Worm (Caenorhabditis elegans) whole organism, young adult: ENCODE measurements around the gene ari-1.4.

Experiments
- B0019.2 ChIP-seq: fragments of 200-800 bp; sonication (Bioruptor generic); conservative IDR thresholded peaks from 2 replicates; pipeline ENCODE4 v1.3.6; 2022; ENCODE audit warnings: missing genetic modification reagents, missing genetic modification characterization, missing compliant biosample characterization
- B0035.1 ChIP-seq: sonication (generic microtip); optimal IDR thresholded peaks from 2 replicates; lab custom pipeline; 2016; ENCODE audit warnings: missing genetic modification characterization, mild to moderate bottlenecking, missing compliant biosample characterization, missing genotype, missing genetic modification reagents
- B0261.1 ChIP-seq: sonication (generic microtip); optimal IDR thresholded peaks from 2 replicates; lab custom pipeline; 2016; ENCODE audit warnings: mild to moderate bottlenecking, missing genetic modification characterization, moderate library complexity, missing compliant biosample characterization
- C17E4.6 ChIP-seq: fragments of 200-800 bp; sonication (Bioruptor generic); IDR thresholded peaks from 2 replicates; pipeline ENCODE4 v1.3.6; 2022; ENCODE audit warnings: missing genetic modification reagents, missing genetic modification characterization, missing compliant biosample characterization
- F22D6.2 ChIP-seq: sonication (generic microtip); optimal IDR thresholded peaks from 2 replicates; lab custom pipeline; 2016; ENCODE audit warnings: mild to moderate bottlenecking, missing genetic modification characterization, missing compliant biosample characterization
- F23B12.7 ChIP-seq: sonication (generic microtip); optimal IDR thresholded peaks from 2 replicates; lab custom pipeline; 2017; ENCODE audit warnings: missing genetic modification characterization, mild to moderate bottlenecking, missing compliant biosample characterization, antibody characterized with exemption, moderate library complexity; ENCODE audit not compliant: insufficient read depth
- F37B4.10 ChIP-seq: fragments of 200-800 bp; sonication (Bioruptor generic); IDR thresholded peaks from 2 replicates; pipeline ENCODE4 v1.3.6; 2022; ENCODE audit warnings: missing genetic modification characterization, missing compliant biosample characterization
- F52B5.7 ChIP-seq: sonication (generic microtip); optimal IDR thresholded peaks from 2 replicates; lab custom pipeline; 2016; ENCODE audit warnings: mild to moderate bottlenecking, missing genetic modification characterization, missing compliant biosample characterization
- F55B11.4 ChIP-seq: sonication (generic microtip); optimal IDR thresholded peaks from 2 replicates; lab custom pipeline; 2016; ENCODE audit warnings: missing compliant biosample characterization, missing genetic modification characterization, borderline replicate concordance; ENCODE audit not compliant: insufficient read depth
- K12H6.12 ChIP-seq: fragments of 200-800 bp; sonication (Bioruptor generic); optimal IDR thresholded peaks from 2 replicates; lab custom pipeline; 2018; ENCODE audit warnings: mild to moderate bottlenecking, missing genetic modification characterization, missing compliant biosample characterization
- T07F8.4 ChIP-seq: sonication (generic microtip); optimal IDR thresholded peaks from 2 replicates; lab custom pipeline; 2016; ENCODE audit warnings: mild to moderate bottlenecking, missing genetic modification characterization, moderate library complexity, missing compliant biosample characterization
- Y56A3A.18 ChIP-seq: fragments of 200-800 bp; sonication (Bioruptor generic); IDR thresholded peaks from 2 replicates; pipeline ENCODE4 v1.3.6; 2022; ENCODE audit warnings: missing genetic modification reagents, missing genetic modification characterization, missing compliant biosample characterization
- ZK185.1 ChIP-seq: sonication (generic microtip); optimal IDR thresholded peaks from 2 replicates; lab custom pipeline; 2016; ENCODE audit warnings: mild to moderate bottlenecking, missing genetic modification characterization, missing compliant biosample characterization; ENCODE audit not compliant: poor library complexity, severe bottlenecking
- ama-1 ChIP-seq, 3 experiments: fragments of 150-350 bp in 1 of 3; sonication (generic microtip) in 2 of 3; optimal IDR thresholded peaks; 2 replicates each; lab custom pipeline; 2014 to 2018; ENCODE audit warnings: missing biosample characterization in 2 of 3, missing genetic modification characterization in 2 of 3, missing genetic modification reagents in 2 of 3
- atf-7 ChIP-seq: sonication (generic microtip); optimal IDR thresholded peaks from 2 replicates; lab custom pipeline; 2017; ENCODE audit warnings: mild to moderate bottlenecking, missing genetic modification characterization, missing compliant biosample characterization
- attf-6 ChIP-seq: fragments of 200-800 bp; sonication (Bioruptor generic); IDR thresholded peaks from 2 replicates; pipeline ENCODE4 v1.3.6; 2022; ENCODE audit warnings: missing genetic modification reagents, missing genetic modification characterization, missing compliant biosample characterization
- cebp-1 ChIP-seq, 2 experiments: fragments of 200-800 bp in 1 of 2; sonication (Bioruptor generic) in 1 of 2; sonication (generic microtip) in 1 of 2; IDR thresholded peaks in 1 of 2; optimal IDR thresholded peaks in 1 of 2; 2 replicates each; pipeline versions ENCODE4 v1.3.6 to Lab custom; 2017 to 2022; ENCODE audit warnings: missing compliant biosample characterization in 2 of 2, missing genetic modification characterization in 2 of 2, mild to moderate bottlenecking in 1 of 2, missing genetic modification reagents in 1 of 2, moderate library complexity in 1 of 2
- cebp-2 ChIP-seq: fragments of 200-800 bp; sonication (Bioruptor generic); IDR thresholded peaks from 2 replicates; pipeline ENCODE4 v1.3.6; 2022; ENCODE audit warnings: missing genetic modification characterization, missing compliant biosample characterization
- ceh-40 ChIP-seq: fragments of 200-800 bp; sonication (Bioruptor generic); IDR thresholded peaks from 2 replicates; pipeline ENCODE4 v1.3.6; 2022; ENCODE audit warnings: missing genetic modification characterization, missing compliant biosample characterization
- dox-1 ChIP-seq: fragments of 200-800 bp; sonication (Bioruptor generic); IDR thresholded peaks from 2 replicates; pipeline ENCODE4 v1.3.6; 2022; ENCODE audit warnings: missing genetic modification reagents, missing genetic modification characterization, missing compliant biosample characterization
- egl-18 ChIP-seq: fragments of 200-800 bp; sonication (Bioruptor generic); IDR thresholded peaks from 2 replicates; pipeline ENCODE4 v1.3.6; 2022; ENCODE audit warnings: missing genetic modification reagents, missing genetic modification characterization, missing compliant biosample characterization
- egl-44 ChIP-seq: fragments of 200-800 bp; sonication (Bioruptor generic); IDR thresholded peaks from 2 replicates; pipeline ENCODE4 v1.3.6; 2022; ENCODE audit warnings: missing genetic modification reagents, missing genetic modification characterization, missing compliant biosample characterization
- fkh-3 ChIP-seq: sonication (generic microtip); optimal IDR thresholded peaks from 2 replicates; lab custom pipeline; 2016; ENCODE audit warnings: mild to moderate bottlenecking, missing genetic modification characterization, missing compliant biosample characterization
- hsf-1 ChIP-seq: fragments of 200-800 bp; sonication (Bioruptor generic); IDR thresholded peaks from 2 replicates; pipeline ENCODE4 v1.3.6; 2022; ENCODE audit warnings: missing genetic modification reagents, missing genetic modification characterization, missing compliant biosample characterization
- let-607 ChIP-seq, 2 experiments: fragments of 200-800 bp in 1 of 2; sonication (Bioruptor generic) in 1 of 2; sonication (generic microtip) in 1 of 2; optimal IDR thresholded peaks; 2 replicates each; lab custom pipeline; 2016 to 2018; ENCODE audit warnings: mild to moderate bottlenecking in 2 of 2, missing compliant biosample characterization in 2 of 2, missing genetic modification characterization in 2 of 2, moderate library complexity in 2 of 2, missing genotype in 1 of 2
- lin-40 ChIP-seq: sonication (generic microtip); optimal IDR thresholded peaks from 2 replicates; lab custom pipeline; 2016; ENCODE audit warnings: missing genetic modification characterization, mild to moderate bottlenecking, missing compliant biosample characterization, missing genotype, missing genetic modification reagents
- lsy-27 ChIP-seq: sonication (generic microtip); optimal IDR thresholded peaks from 2 replicates; lab custom pipeline; 2017; ENCODE audit warnings: missing genetic modification characterization, mild to moderate bottlenecking, missing compliant biosample characterization, antibody characterized with exemption, missing genotype, borderline replicate concordance; ENCODE audit not compliant: insufficient read depth
- madf-6 ChIP-seq: fragments of 200-800 bp; sonication (Bioruptor generic); IDR thresholded peaks from 2 replicates; pipeline ENCODE4 v1.3.6; 2022; ENCODE audit warnings: missing genetic modification reagents, missing genetic modification characterization, missing compliant biosample characterization
- madf-8 ChIP-seq: fragments of 200-800 bp; sonication (Bioruptor generic); conservative IDR thresholded peaks from 2 replicates; pipeline ENCODE4 v1.3.6; 2022; ENCODE audit warnings: missing genetic modification reagents, missing genetic modification characterization, missing compliant biosample characterization
- mxl-1 ChIP-seq: sonication (generic microtip); optimal IDR thresholded peaks from 2 replicates; lab custom pipeline; 2016; ENCODE audit warnings: missing genetic modification characterization, missing compliant biosample characterization
- nhr-179 ChIP-seq: sonication (generic microtip); optimal IDR thresholded peaks from 2 replicates; lab custom pipeline; 2016; ENCODE audit warnings: mild to moderate bottlenecking, missing genetic modification characterization, missing compliant biosample characterization
- nhr-27 ChIP-seq: fragments of 200-800 bp; sonication (Bioruptor generic); optimal IDR thresholded peaks from 2 replicates; lab custom pipeline; 2018; ENCODE audit warnings: mild to moderate bottlenecking, missing genetic modification characterization, moderate library complexity, missing compliant biosample characterization
- pha-4 ChIP-seq: fragments of 150-350 bp; sonication (generic microtip); optimal IDR thresholded peaks from 2 replicates; lab custom pipeline; 2014; ENCODE audit warnings: missing biosample characterization, missing genetic modification reagents, missing genetic modification characterization
- rcor-1 ChIP-seq: fragments of 200-800 bp; sonication (Bioruptor generic); IDR thresholded peaks from 2 replicates; pipeline ENCODE4 v1.3.6; 2022; ENCODE audit warnings: missing genetic modification reagents, missing genetic modification characterization, missing compliant biosample characterization
- repo-1 ChIP-seq: sonication (generic microtip); optimal IDR thresholded peaks from 2 replicates; lab custom pipeline; 2017; ENCODE audit warnings: mild to moderate bottlenecking, missing genetic modification characterization, missing compliant biosample characterization
- sea-2 ChIP-seq: fragments of 200-800 bp; sonication (Bioruptor generic); IDR thresholded peaks from 2 replicates; pipeline ENCODE4 v1.3.6; 2022; ENCODE audit warnings: missing genetic modification characterization, missing compliant biosample characterization
- snpc-1.1 ChIP-seq: sonication (generic microtip); optimal IDR thresholded peaks from 2 replicates; lab custom pipeline; 2017; ENCODE audit warnings: missing genetic modification characterization, mild to moderate bottlenecking, missing compliant biosample characterization, antibody characterized with exemption, moderate library complexity, missing genotype, missing genetic modification reagents; ENCODE audit not compliant: insufficient read depth
- snpc-1.3 ChIP-seq: sonication (generic microtip); optimal IDR thresholded peaks from 2 replicates; lab custom pipeline; 2017; ENCODE audit warnings: missing genetic modification characterization, mild to moderate bottlenecking, missing compliant biosample characterization, antibody characterized with exemption, moderate library complexity, missing genotype, missing genetic modification reagents; ENCODE audit not compliant: insufficient read depth
- snpc-4 ChIP-seq, 5 experiments: fragments of 150-350 bp in 1 of 5; sonication (generic microtip) in 4 of 5; optimal IDR thresholded peaks; 2 replicates each; lab custom pipeline; 2014 to 2018; ENCODE audit warnings: missing genetic modification characterization in 5 of 5, missing biosample characterization in 3 of 5, antibody characterized with exemption in 2 of 5, mild to moderate bottlenecking in 2 of 5, missing compliant biosample characterization in 2 of 5, missing genotype in 2 of 5, moderate library complexity in 2 of 5, missing genetic modification reagents in 1 of 5
- sptf-2 ChIP-seq: fragments of 200-800 bp; sonication (Bioruptor generic); optimal IDR thresholded peaks from 2 replicates; lab custom pipeline; 2018; ENCODE audit warnings: mild to moderate bottlenecking, missing genetic modification characterization, missing compliant biosample characterization
- tbp1 ChIP-seq: fragments of 200-800 bp; sonication (Bioruptor generic); optimal IDR thresholded peaks from 2 replicates; lab custom pipeline; 2018; ENCODE audit warnings: mild to moderate bottlenecking, missing genetic modification characterization, missing compliant biosample characterization
- unc-130 ChIP-seq: sonication (generic microtip); optimal IDR thresholded peaks from 2 replicates; lab custom pipeline; 2016; ENCODE audit warnings: missing genetic modification reagents, missing genetic modification characterization, missing compliant biosample characterization
- xnd-1 ChIP-seq: sonication (generic microtip); optimal IDR thresholded peaks from 2 replicates; lab custom pipeline; 2016; ENCODE audit warnings: missing genotype, missing genetic modification reagents, missing genetic modification characterization, missing compliant biosample characterization
- zfh-2 ChIP-seq: fragments of 200-800 bp; sonication (Bioruptor generic); conservative IDR thresholded peaks from 2 replicates; pipeline ENCODE4 v1.3.6; 2022; ENCODE audit warnings: missing genetic modification reagents, missing genetic modification characterization, missing compliant biosample characterization
- zim-3 ChIP-seq: sonication (generic microtip); optimal IDR thresholded peaks from 2 replicates; lab custom pipeline; 2017; ENCODE audit warnings: mild to moderate bottlenecking, missing genetic modification characterization, moderate library complexity, missing compliant biosample characterization
- ztf-18 ChIP-seq: sonication (generic microtip); optimal IDR thresholded peaks from 2 replicates; lab custom pipeline; 2016; ENCODE audit warnings: missing genotype, mild to moderate bottlenecking, missing genetic modification characterization, missing compliant biosample characterization

The ari-1.4 gene

ce11 chrIV:15570770-15571169 is 42.4 kb upstream of the ari-1.4 start (continued):
- TF ChIP-seq dox-1: no peak
- TF ChIP-seq snpc-1.3 (tag; lab: Kevin White, UChicago): no peak
- TF ChIP-seq hsf-1 (GFP tag; lab: Robert Waterston, UW): no peak
- TF ChIP-seq cebp-2: no peak
- TF ChIP-seq madf-6: no peak
- no peak for TF ChIP-seq fkh-3 (tag; lab: Kevin White, UChicago)
- no peak for TF ChIP-seq egl-44 (GFP tag; lab: Robert Waterston, UW)
- TF ChIP-seq madf-8 (GFP tag; lab: Robert Waterston, UW): no peak
- TF ChIP-seq ceh-40 (GFP tag; lab: Robert Waterston, UW): no peak
- TF ChIP-seq F52B5.7: no peak
- no peak for TF ChIP-seq repo-1
- no peak for TF ChIP-seq sea-2 (GFP tag; lab: Robert Waterston, UW)
- peak; percentile 81 for TF ChIP-seq ZK185.1 (tag; lab: Kevin White, UChicago)
- no peak for TF ChIP-seq unc-130 (GFP tag; lab: Kevin White, UChicago)
- no peak for TF ChIP-seq sptf-2 (GFP tag; lab: Kevin White, UChicago)
- TF ChIP-seq mxl-1: no peak
- no peak for TF ChIP-seq ztf-18 (tag; lab: Kevin White, UChicago)
- TF ChIP-seq F23B12.7 (tag; lab: Kevin White, UChicago): no peak
- TF ChIP-seq F37B4.10 (GFP tag; lab: Robert Waterston, UW): no peak
- no peak for TF ChIP-seq snpc-4 (GFP tag; optimal IDR thresholded peaks at IDR 0.05; lab: Kevin White, UChicago)
- TF ChIP-seq snpc-4 (tag; optimal IDR thresholded peaks at IDR 0.05; lab: Kevin White, UChicago): peak in 3 of 4 experiments; percentile 67 to 74 (median 72)
- TF ChIP-seq nhr-179 (tag; lab: Kevin White, UChicago): no peak
- TF ChIP-seq B0035.1 (tag; lab: Kevin White, UChicago): no peak
- no peak for TF ChIP-seq zim-3 (tag; lab: Kevin White, UChicago)
- TF ChIP-seq rcor-1 (GFP tag; lab: Robert Waterston, UW): 0 out of 2 replicates have a peak, but pooled peaks have one; percentile 29
- TF ChIP-seq snpc-1.1 (tag; lab: Kevin White, UChicago): no peak
- peak; percentile 48 for TF ChIP-seq attf-6 (GFP tag; lab: Robert Waterston, UW)
- peak; percentile 37 for TF ChIP-seq tbp1 (GFP tag; lab: Kevin White, UChicago)
- no peak for TF ChIP-seq Y56A3A.18 (GFP tag; lab: Robert Waterston, UW)
- peak; percentile 39 for TF ChIP-seq pha-4 (tag; lab: Kevin White, UChicago)
- peak; percentile 94 for TF ChIP-seq lin-40
- TF ChIP-seq lsy-27 (tag; lab: Kevin White, UChicago): no peak
- TF ChIP-seq F22D6.2: peak; percentile 44
- TF ChIP-seq xnd-1: no peak
- no peak for TF ChIP-seq B0261.1
- TF ChIP-seq B0019.2 (GFP tag; lab: Robert Waterston, UW): no peak
- TF ChIP-seq C17E4.6: no peak
- no peak for TF ChIP-seq zfh-2
- TF ChIP-seq let-607 (tag; optimal IDR thresholded peaks at IDR 0.05; lab: Kevin White, UChicago): peak in 1 of 2 experiments; percentile 50
- TF ChIP-seq T07F8.4 (tag; lab: Kevin White, UChicago): no peak
- no peak for TF ChIP-seq ama-1 (optimal IDR thresholded peaks at IDR 0.05; lab: Kevin White, UChicago)
- no peak for TF ChIP-seq ama-1 (GFP tag; optimal IDR thresholded peaks at IDR 0.05; lab: Kevin White, UChicago)
- TF ChIP-seq K12H6.12: peak; percentile 59
- TF ChIP-seq egl-18 (GFP tag; lab: Robert Waterston, UW): no peak
- 0 out of 2 replicates have a peak, but pooled peaks have one; percentile 23 for TF ChIP-seq cebp-1 (GFP tag; IDR thresholded peaks at IDR 0.05; lab: Robert Waterston, UW)
- no peak for TF ChIP-seq cebp-1 (tag; optimal IDR thresholded peaks at IDR 0.05; lab: Kevin White, UChicago)
- no peak for TF ChIP-seq F55B11.4 (tag; lab: Kevin White, UChicago)
- no peak for TF ChIP-seq atf-7 (tag; lab: Kevin White, UChicago)
- TF ChIP-seq nhr-27 (tag; lab: Kevin White, UChicago): no peak
